Fruit fly (Drosophila melanogaster) whole organism, embryonic: Measurements from ENCODE around the gene Bmcp.

Experiments
- BEAF-32 ChIP-seq: fragments of 200-800 bp; sonication (Bioruptor generic); optimal IDR thresholded peaks from 3 replicates; lab custom pipeline; 2017; ENCODE audit warnings: missing biosample characterization, missing genetic modification characterization, mild to moderate bottlenecking, moderate library complexity, missing genetic modification reagents
- Bgb ChIP-seq: fragments of 200-800 bp; sonication (Bioruptor generic); IDR thresholded peaks from 2 replicates; pipeline ENCODE4 v1.3.6; 2022; ENCODE audit warnings: missing biosample characterization, missing genetic modification characterization; ENCODE audit not compliant: partially characterized antibody
- C15 ChIP-seq: fragments of 200-800 bp; sonication (Bioruptor generic); IDR thresholded peaks from 3 replicates; pipeline ENCODE4 v1.3.6; 2022; ENCODE audit warnings: missing biosample characterization, missing genetic modification characterization
- CG10147 ChIP-seq: fragments of 200-800 bp; sonication (Bioruptor generic); optimal IDR thresholded peaks from 2 replicates; lab custom pipeline; 2019; ENCODE audit warnings: missing biosample characterization, mild to moderate bottlenecking, missing genetic modification characterization, moderate library complexity
- CG10543 ChIP-seq: fragments of 200-800 bp; sonication (Bioruptor generic); optimal IDR thresholded peaks from 3 replicates; lab custom pipeline; 2017; ENCODE audit warnings: missing biosample characterization, mild to moderate bottlenecking, missing genetic modification characterization, moderate library complexity
- CG10979 ChIP-seq: fragments of 200-800 bp; sonication (Bioruptor generic); optimal IDR thresholded peaks from 2 replicates; lab custom pipeline; 2018; ENCODE audit warnings: missing biosample characterization, mild to moderate bottlenecking, missing genetic modification characterization, moderate library complexity
- CG13624 ChIP-seq: fragments of 200-800 bp; sonication (Bioruptor generic); optimal IDR thresholded peaks from 2 replicates; lab custom pipeline; 2016; ENCODE audit warnings: missing biosample characterization, missing genetic modification characterization
- CG1603 ChIP-seq: fragments of 200-800 bp; sonication (Bioruptor generic); optimal IDR thresholded peaks from 2 replicates; lab custom pipeline; 2019; ENCODE audit warnings: missing biosample characterization, mild to moderate bottlenecking, missing genetic modification characterization, moderate library complexity
- CG17802 ChIP-seq: fragments of 200-800 bp; sonication (Bioruptor generic); optimal IDR thresholded peaks from 2 replicates; lab custom pipeline; 2018; ENCODE audit warnings: missing biosample characterization, mild to moderate bottlenecking, missing genetic modification characterization, moderate library complexity
- CG18764 ChIP-seq: fragments of 200-800 bp; sonication (Bioruptor generic); optimal IDR thresholded peaks from 3 replicates; lab custom pipeline; 2016; ENCODE audit warnings: missing biosample characterization, missing genetic modification characterization
- CG2116 ChIP-seq: fragments of 200-800 bp; sonication (Bioruptor generic); optimal IDR thresholded peaks from 3 replicates; lab custom pipeline; 2018; ENCODE audit warnings: missing biosample characterization, mild to moderate bottlenecking, missing genetic modification characterization
- CG2120 ChIP-seq: fragments of 200-800 bp; sonication (Bioruptor generic); optimal IDR thresholded peaks from 3 replicates; lab custom pipeline; 2016; ENCODE audit warnings: missing biosample characterization, missing genetic modification characterization
- CG2199 ChIP-seq: fragments of 200-800 bp; sonication (Bioruptor generic); IDR thresholded peaks from 3 replicates; pipeline ENCODE4 v1.3.6; 2022; ENCODE audit warnings: missing biosample characterization, missing genetic modification characterization
- CG33557 ChIP-seq: fragments of 200-800 bp; sonication (Bioruptor generic); optimal IDR thresholded peaks from 2 replicates; lab custom pipeline; 2019; ENCODE audit warnings: missing biosample characterization, mild to moderate bottlenecking, missing genetic modification characterization, moderate library complexity
- CG42726 ChIP-seq: fragments of 200-800 bp; sonication (Bioruptor generic); IDR thresholded peaks from 2 replicates; pipeline ENCODE4 v1.3.6; 2022; ENCODE audit warnings: missing biosample characterization, missing genetic modification characterization; ENCODE audit not compliant: partially characterized antibody
- CG9215 ChIP-seq: fragments of 200-800 bp; sonication (Bioruptor generic); IDR thresholded peaks from 2 replicates; pipeline ENCODE4 v1.3.6; 2022; ENCODE audit warnings: missing biosample characterization, missing genetic modification characterization
- CG9932 ChIP-seq: fragments of 200-800 bp; sonication (Bioruptor generic); IDR thresholded peaks from 2 replicates; pipeline ENCODE4 v1.3.6; 2022; ENCODE audit warnings: missing biosample characterization, missing genetic modification characterization
- CTCF ChIP-seq: fragments of 200-800 bp; sonication (Bioruptor generic); optimal IDR thresholded peaks from 2 replicates; lab custom pipeline; 2017; ENCODE audit warnings: missing biosample characterization, mild to moderate bottlenecking, missing genetic modification characterization, moderate library complexity
- CoRest ChIP-seq: fragments of 200-800 bp; sonication (Bioruptor generic); optimal IDR thresholded peaks from 3 replicates; lab custom pipeline; 2018; ENCODE audit warnings: missing biosample characterization, mild to moderate bottlenecking, missing genetic modification characterization, moderate library complexity
- CrebB ChIP-seq: fragments of 200-800 bp; sonication (Bioruptor generic); optimal IDR thresholded peaks from 3 replicates; lab custom pipeline; 2018; ENCODE audit warnings: missing biosample characterization, mild to moderate bottlenecking, missing genetic modification characterization
- Dll ChIP-seq: fragments of 200-800 bp; sonication (Bioruptor generic); IDR thresholded peaks from 4 replicates; pipeline ENCODE4 v1.3.6; 2022; ENCODE audit warnings: missing biosample characterization, missing genetic modification characterization; ENCODE audit not compliant: partially characterized antibody
- E2f1 ChIP-seq: fragments of 200-800 bp; sonication (Bioruptor generic); IDR thresholded peaks from 2 replicates; pipeline ENCODE4 v1.3.6; 2022; ENCODE audit warnings: missing biosample characterization, missing genetic modification characterization
- Ets97D ChIP-seq: fragments of 200-800 bp; sonication (Bioruptor generic); optimal IDR thresholded peaks from 3 replicates; lab custom pipeline; 2016; ENCODE audit warnings: missing biosample characterization, missing genetic modification characterization
- GATAe ChIP-seq: fragments of 200-800 bp; sonication (Bioruptor generic); conservative IDR thresholded peaks from 2 replicates; pipeline ENCODE4 v1.3.6; 2022; ENCODE audit warnings: missing biosample characterization, missing genetic modification characterization
- H2.0 ChIP-seq: fragments of 200-800 bp; sonication (Bioruptor generic); IDR thresholded peaks from 2 replicates; pipeline ENCODE4 v1.3.6; 2022; ENCODE audit warnings: missing biosample characterization, missing genetic modification characterization
- HLH4C ChIP-seq: fragments of 200-800 bp; sonication (Bioruptor generic); IDR thresholded peaks from 3 replicates; pipeline ENCODE4 v1.3.6; 2022; ENCODE audit warnings: missing biosample characterization, missing genetic modification characterization; ENCODE audit not compliant: partially characterized antibody
- Hsf ChIP-seq: fragments of 200-800 bp; sonication (Bioruptor generic); optimal IDR thresholded peaks from 3 replicates; lab custom pipeline; 2016; ENCODE audit warnings: missing biosample characterization, missing genetic modification characterization
- Mad ChIP-seq: fragments of 200-800 bp; sonication (Bioruptor generic); optimal IDR thresholded peaks from 2 replicates; lab custom pipeline; 2016; ENCODE audit warnings: missing biosample characterization, missing genetic modification characterization
- Med ChIP-seq: fragments of 200-800 bp; sonication (Bioruptor generic); peaks from one replicate; lab custom pipeline; 2016; ENCODE audit warnings: missing biosample characterization, missing genetic modification characterization, mild to moderate bottlenecking, inconsistent platforms, moderate library complexity
- Mrtf ChIP-seq: fragments of 200-800 bp; sonication (Bioruptor generic); IDR thresholded peaks from 3 replicates; pipeline ENCODE4 v1.3.6; 2022; ENCODE audit warnings: missing biosample characterization, missing genetic modification characterization
- NC2β ChIP-seq: fragments of 200-800 bp; sonication (Bioruptor generic); optimal IDR thresholded peaks from 2 replicates; lab custom pipeline; 2016; ENCODE audit warnings: missing biosample characterization, missing genetic modification characterization
- NK7.1 ChIP-seq: fragments of 200-800 bp; sonication (Bioruptor generic); optimal IDR thresholded peaks from 3 replicates; lab custom pipeline; 2016; ENCODE audit warnings: missing biosample characterization, missing genetic modification characterization
- Opbp ChIP-seq: fragments of 200-800 bp; sonication (Bioruptor generic); IDR thresholded peaks from 3 replicates; pipeline ENCODE4 v1.3.6; 2022; ENCODE audit warnings: missing biosample characterization, missing genetic modification characterization; ENCODE audit not compliant: partially characterized antibody
- Optix ChIP-seq: fragments of 200-800 bp; sonication (Bioruptor generic); IDR thresholded peaks from 3 replicates; pipeline ENCODE4 v1.3.6; 2022; ENCODE audit warnings: missing biosample characterization, missing genetic modification characterization
- Rfx ChIP-seq: fragments of 200-800 bp; sonication (Bioruptor generic); IDR thresholded peaks from 2 replicates; pipeline ENCODE4 v1.3.6; 2022; ENCODE audit warnings: missing biosample characterization, missing genetic modification characterization
- YL-1 ChIP-seq: fragments of 200-800 bp; sonication (Bioruptor generic); optimal IDR thresholded peaks from 3 replicates; lab custom pipeline; 2017; ENCODE audit warnings: missing biosample characterization, mild to moderate bottlenecking, missing genetic modification characterization
- ara ChIP-seq: fragments of 200-800 bp; sonication (Bioruptor generic); IDR thresholded peaks from 2 replicates; pipeline ENCODE4 v1.3.6; 2022; ENCODE audit warnings: missing biosample characterization, missing genetic modification characterization
- dimm ChIP-seq: fragments of 200-800 bp; sonication (Bioruptor generic); IDR thresholded peaks from 2 replicates; pipeline ENCODE4 v1.3.6; 2022; ENCODE audit warnings: missing biosample characterization, missing genetic modification characterization
- fu2 ChIP-seq: fragments of 200-800 bp; sonication (Bioruptor generic); optimal IDR thresholded peaks from 2 replicates; lab custom pipeline; 2016; ENCODE audit warnings: missing biosample characterization, missing genetic modification characterization
- gem ChIP-seq: fragments of 200-800 bp; sonication (Bioruptor generic); optimal IDR thresholded peaks from 2 replicates; lab custom pipeline; 2019; ENCODE audit warnings: missing biosample characterization, mild to moderate bottlenecking, missing genetic modification characterization, moderate library complexity
- gt ChIP-seq: fragments of 200-800 bp; sonication (Bioruptor generic); IDR thresholded peaks from 2 replicates; pipeline ENCODE4 v1.3.6; 2022; ENCODE audit warnings: missing biosample characterization, missing genetic modification characterization
- lilli ChIP-seq: fragments of 200-800 bp; sonication (Bioruptor generic); optimal IDR thresholded peaks from 3 replicates; lab custom pipeline; 2016; ENCODE audit warnings: missing biosample characterization, missing genetic modification characterization
- nerfin-1 ChIP-seq: fragments of 200-800 bp; sonication (Bioruptor generic); optimal IDR thresholded peaks from 3 replicates; lab custom pipeline; 2019; ENCODE audit warnings: missing biosample characterization, mild to moderate bottlenecking, missing genetic modification characterization, moderate library complexity
- pb ChIP-seq: fragments of 200-800 bp; sonication (Bioruptor generic); optimal IDR thresholded peaks from 3 replicates; lab custom pipeline; 2016; ENCODE audit warnings: missing biosample characterization, missing genetic modification characterization
- pho ChIP-seq: fragments of 200-800 bp; sonication (Bioruptor generic); optimal IDR thresholded peaks from 2 replicates; lab custom pipeline; 2016; ENCODE audit warnings: missing biosample characterization, missing genetic modification characterization
- phol ChIP-seq: fragments of 200-800 bp; sonication (Bioruptor generic); optimal IDR thresholded peaks from 3 replicates; lab custom pipeline; 2018; ENCODE audit warnings: missing biosample characterization, mild to moderate bottlenecking, missing genetic modification characterization, moderate library complexity
- pzg ChIP-seq: fragments of 200-800 bp; sonication (Bioruptor generic); optimal IDR thresholded peaks from 3 replicates; lab custom pipeline; 2018; ENCODE audit warnings: missing biosample characterization, mild to moderate bottlenecking, missing genetic modification characterization, moderate library complexity
- row ChIP-seq: fragments of 200-800 bp; sonication (Bioruptor generic); IDR thresholded peaks from 3 replicates; pipeline ENCODE4 v1.3.6; 2022; ENCODE audit warnings: missing biosample characterization, missing genetic modification characterization
- schlank ChIP-seq: fragments of 200-800 bp; sonication (Bioruptor generic); optimal IDR thresholded peaks from 2 replicates; lab custom pipeline; 2018; ENCODE audit warnings: missing biosample characterization, mild to moderate bottlenecking, missing genetic modification characterization
- sens ChIP-seq: fragments of 200-800 bp; sonication (Bioruptor generic); peaks from one replicate; lab custom pipeline; 2016; ENCODE audit warnings: missing biosample characterization, missing genetic modification characterization
- sug ChIP-seq: fragments of 200-800 bp; optimal IDR thresholded peaks from 2 replicates; lab custom pipeline; 2019; ENCODE audit warnings: missing biosample characterization, mild to moderate bottlenecking, missing genetic modification characterization, moderate library complexity

Gene Bmcp

dm6 chr3L:11681794-11682193, 38.9 kb upstream of the Bmcp start, which contains the start of gene TfIIEalpha (continued):
- TF ChIP-seq dimm (GFP tag; lab: Robert Waterston, UW) (no peak), lilli (GFP tag; lab: Kevin White, UChicago) (peak; percentile 41), sug (tag; lab: Kevin White, UChicago) (peak; percentile 27), CG10543 (GFP tag; lab: Kevin White, UChicago) (peak; percentile 24), CG17802 (tag; lab: Kevin White, UChicago) (no peak), Med (peak; percentile 76), sens (GFP tag; lab: Kevin White, UChicago) (peak; percentile 16), Hsf (GFP tag; lab: Kevin White, UChicago) (peak; percentile 11), CG10979 (no peak), Ets97D (GFP tag; lab: Kevin White, UChicago) (peak; percentile 84), pho (GFP tag; lab: Kevin White, UChicago) (no peak), C15 (GFP tag; lab: Robert Waterston, UW) (no peak), HLH4C (GFP tag; lab: Robert Waterston, UW) (0 out of 3 replicates have a peak, but pooled peaks have one; percentile 41), CG2199 (peak; percentile 59; the same call in 1 of the 3 replicates), fu2 (GFP tag; lab: Kevin White, UChicago) (peak; percentile 1), pb (GFP tag; lab: Kevin White, UChicago) (no peak), phol (tag; lab: Kevin White, UChicago) (peak; percentile 54), Dll (GFP tag; lab: Robert Waterston, UW) (peak; percentile 26; the same call in 1 of the 4 replicates), Optix (GFP tag; lab: Robert Waterston, UW) (no peak), CrebB (tag; lab: Kevin White, UChicago) (peak; percentile 15), CG9932 (peak; percentile 58), YL-1 (peak; percentile 58), CG1603 (tag; lab: Kevin White, UChicago) (peak; percentile 77), Rfx (GFP tag; lab: Robert Waterston, UW) (peak; percentile 49; the same call in 1 of the 2 replicates), row (peak; percentile 62), CG13624 (peak; percentile 17), GATAe (GFP tag; lab: Robert Waterston, UW) (no peak), CG2116 (GFP tag; lab: Kevin White, UChicago) (peak; percentile 38), gt (GFP tag; lab: Robert Waterston, UW) (no peak), CG42726 (GFP tag; lab: Robert Waterston, UW) (peak; percentile 72), NC2β (GFP tag; lab: Kevin White, UChicago) (peak; percentile 17), NK7.1 (GFP tag; lab: Kevin White, UChicago) (no peak), Mrtf (GFP tag; lab: Robert Waterston, UW) (no peak), CTCF (GFP tag; lab: Kevin White, UChicago) (peak; percentile 16), Mad (GFP tag; lab: Kevin White, UChicago) (peak; percentile 19), CG9215 (peak; percentile 100), H2.0 (0 out of 2 replicates have a peak, but pooled peaks have one; percentile 3), nerfin-1 (tag; lab: Kevin White, UChicago) (peak; percentile 11), Opbp (GFP tag; lab: Robert Waterston, UW) (peak; percentile 74; the same call in 2 of the 3 replicates), CG18764 (peak; percentile 57), E2f1 (GFP tag; lab: Robert Waterston, UW) (peak; percentile 49; the same call in 1 of the 2 replicates), schlank (tag; lab: Kevin White, UChicago) (no peak), CG2120 (peak; percentile 37), pzg (GFP tag; lab: Kevin White, UChicago) (peak; percentile 97), CG10147 (peak; percentile 2), ara (no peak), gem (tag; lab: Kevin White, UChicago) (peak; percentile 0), BEAF-32 (GFP tag; lab: Kevin White, UChicago) (peak; percentile 48), Bgb (GFP tag; lab: Robert Waterston, UW) (peak; percentile 54; the same call in 1 of the 2 replicates), CG33557 (GFP tag; lab: Kevin White, UChicago) (no peak), CoRest (tag; lab: Kevin White, UChicago) (peak; percentile 62)
